Worm (Caenorhabditis elegans) whole organism, L4 larva: ENCODE data around the gene egl-38.

Source experiments
- T26A8.4 ChIP-seq: fragments of 200-800 bp; sonication (Bioruptor generic); IDR thresholded peaks from 2 replicates; pipeline ENCODE4 v1.3.6; 2022; ENCODE audit warnings: missing genetic modification characterization, missing compliant biosample characterization
- Y75B8A.6 ChIP-seq: fragments of 200-800 bp; sonication (Bioruptor generic); IDR thresholded peaks from 2 replicates; pipeline ENCODE4 v1.3.6; 2022; ENCODE audit warnings: missing genetic modification reagents, missing genetic modification characterization, missing compliant biosample characterization
- aha-1 ChIP-seq: fragments of 150-350 bp; peaks from one replicate; lab custom pipeline; 2014; ENCODE audit warnings: missing biosample characterization, missing genetic modification characterization
- ceh-44 ChIP-seq: fragments of 200-800 bp; sonication (Bioruptor generic); IDR thresholded peaks from 2 replicates; pipeline ENCODE4 v1.3.6; 2022; ENCODE audit warnings: missing genetic modification reagents, missing genetic modification characterization, missing compliant biosample characterization
- ceh-82 ChIP-seq: sonication (generic microtip); optimal IDR thresholded peaks from 2 replicates; lab custom pipeline; 2017; ENCODE audit warnings: missing biosample characterization, missing genetic modification characterization
- cey-2 ChIP-seq: sonication (generic microtip); optimal IDR thresholded peaks from 3 replicates; lab custom pipeline; 2017; ENCODE audit warnings: missing genetic modification characterization, mild to moderate bottlenecking, missing compliant biosample characterization, antibody characterized with exemption, borderline replicate concordance; ENCODE audit not compliant: insufficient read depth
- ctbp-1 ChIP-seq: fragments of 200-800 bp; sonication (Bioruptor generic); IDR thresholded peaks from 2 replicates; pipeline ENCODE4 v1.3.6; 2022; ENCODE audit warnings: missing genetic modification reagents, missing genetic modification characterization, missing compliant biosample characterization
- daf-12 ChIP-seq: fragments of 150-350 bp; optimal IDR thresholded peaks from 2 replicates; lab custom pipeline; 2014; ENCODE audit warnings: missing biosample characterization, missing genetic modification reagents, missing genetic modification characterization
- dmd-6 ChIP-seq: fragments of 200-800 bp; sonication (Bioruptor generic); IDR thresholded peaks from 2 replicates; pipeline ENCODE4 v1.3.6; 2022; ENCODE audit warnings: missing genetic modification reagents, missing genetic modification characterization, missing compliant biosample characterization
- dmd-8 ChIP-seq: fragments of 200-800 bp; sonication (Bioruptor generic); IDR thresholded peaks from 2 replicates; pipeline ENCODE4 v1.3.6; 2022; ENCODE audit warnings: missing genetic modification characterization, missing compliant biosample characterization
- egl-27 ChIP-seq: sonication (generic microtip); optimal IDR thresholded peaks from 3 replicates; lab custom pipeline; 2017; ENCODE audit warnings: missing biosample characterization, missing genetic modification reagents, missing genetic modification characterization
- fkh-10 ChIP-seq: fragments of 150-350 bp; optimal IDR thresholded peaks from 2 replicates; lab custom pipeline; 2014; ENCODE audit warnings: missing biosample characterization, missing genetic modification reagents, missing genetic modification characterization
- gei-8 ChIP-seq: fragments of 200-800 bp; sonication (Bioruptor generic); optimal IDR thresholded peaks from 2 replicates; lab custom pipeline; 2018; ENCODE audit warnings: mild to moderate bottlenecking, missing genetic modification characterization, missing compliant biosample characterization
- hif-1 ChIP-seq, 2 experiments: sonication (generic microtip); optimal IDR thresholded peaks; 2 replicates each; lab custom pipeline; 2016 to 2017; ENCODE audit warnings: missing compliant biosample characterization in 2 of 2, missing genetic modification characterization in 2 of 2, missing genetic modification reagents in 2 of 2, missing genotype in 2 of 2, mild to moderate bottlenecking in 1 of 2
- hlh-30 ChIP-seq: sonication (generic microtip); optimal IDR thresholded peaks from 2 replicates; lab custom pipeline; 2017; ENCODE audit warnings: antibody characterized with exemption, mild to moderate bottlenecking, missing genetic modification characterization, missing compliant biosample characterization; ENCODE audit not compliant: insufficient read depth
- jun-1 ChIP-seq: fragments of 150-350 bp; optimal IDR thresholded peaks from 2 replicates; lab custom pipeline; 2014; ENCODE audit warnings: missing biosample characterization, missing genetic modification reagents, missing genetic modification characterization
- lin-38 ChIP-seq: fragments of 200-800 bp; sonication (Bioruptor generic); IDR thresholded peaks from 2 replicates; pipeline ENCODE4 v1.3.6; 2022; ENCODE audit warnings: missing genetic modification reagents, missing genetic modification characterization, missing compliant biosample characterization
- lsy-2 ChIP-seq, 2 experiments: fragments of 150-350 bp in 1 of 2; sonication (generic microtip) in 1 of 2; optimal IDR thresholded peaks; 2 replicates each; lab custom pipeline; 2014 to 2017; ENCODE audit warnings: missing biosample characterization in 2 of 2, missing genetic modification characterization in 2 of 2
- madf-9 ChIP-seq: fragments of 200-800 bp; sonication (Bioruptor generic); conservative IDR thresholded peaks from 2 replicates; pipeline ENCODE4 v1.3.6; 2022; ENCODE audit warnings: missing genetic modification reagents, missing genetic modification characterization, missing compliant biosample characterization
- mdl-1 ChIP-seq, 2 experiments: fragments of 150-350 bp in 1 of 2; sonication (generic microtip) in 1 of 2; optimal IDR thresholded peaks; 2 replicates each; lab custom pipeline; 2014 to 2017; ENCODE audit warnings: missing biosample characterization in 2 of 2, missing genetic modification characterization in 2 of 2
- mep-1 ChIP-seq: fragments of 150-350 bp; sonication (generic microtip); optimal IDR thresholded peaks from 3 replicates; lab custom pipeline; 2014; ENCODE audit warnings: missing biosample characterization, missing genetic modification characterization
- mxl-2 ChIP-seq: fragments of 200-800 bp; sonication (Bioruptor generic); conservative IDR thresholded peaks from 2 replicates; pipeline ENCODE4 v1.3.6; 2022; ENCODE audit warnings: missing genetic modification reagents, missing genetic modification characterization, missing compliant biosample characterization
- mxl-3 ChIP-seq: fragments of 200-800 bp; sonication (Bioruptor generic); optimal IDR thresholded peaks from 2 replicates; lab custom pipeline; 2018; ENCODE audit warnings: mild to moderate bottlenecking, missing genetic modification characterization, missing compliant biosample characterization
- nhr-237 ChIP-seq: sonication (generic microtip); optimal IDR thresholded peaks from 2 replicates; lab custom pipeline; 2017; ENCODE audit warnings: missing biosample characterization, missing genetic modification characterization
- nhr-25 ChIP-seq: sonication (generic microtip); optimal IDR thresholded peaks from 2 replicates; lab custom pipeline; 2017; ENCODE audit warnings: missing genetic modification characterization, mild to moderate bottlenecking, missing compliant biosample characterization, antibody characterized with exemption, moderate library complexity, borderline replicate concordance; ENCODE audit not compliant: insufficient read depth
- nhr-28 ChIP-seq: fragments of 150-350 bp; optimal IDR thresholded peaks from 2 replicates; lab custom pipeline; 2014; ENCODE audit warnings: missing biosample characterization, missing genetic modification characterization
- nhr-42 ChIP-seq: fragments of 200-800 bp; sonication (Bioruptor generic); IDR thresholded peaks from 2 replicates; pipeline ENCODE4 v1.3.6; 2022; ENCODE audit warnings: missing genetic modification characterization, missing compliant biosample characterization
- nhr-6 ChIP-seq: fragments of 150-350 bp; optimal IDR thresholded peaks from 2 replicates; lab custom pipeline; 2014; ENCODE audit warnings: missing biosample characterization, missing genetic modification characterization
- pqm-1 ChIP-seq: sonication (generic microtip); optimal IDR thresholded peaks from 2 replicates; lab custom pipeline; 2017; ENCODE audit warnings: missing biosample characterization, missing genetic modification characterization
- rbr-2 ChIP-seq: sonication (generic microtip); optimal IDR thresholded peaks from 2 replicates; lab custom pipeline; 2016; ENCODE audit warnings: missing genotype, missing genetic modification characterization, missing compliant biosample characterization
- saeg-2 ChIP-seq: fragments of 200-800 bp; sonication (Bioruptor generic); IDR thresholded peaks from 2 replicates; pipeline ENCODE4 v1.3.6; 2022; ENCODE audit warnings: missing genetic modification reagents, missing genetic modification characterization, missing compliant biosample characterization
- sdz-12 ChIP-seq: fragments of 200-800 bp; sonication (Bioruptor generic); optimal IDR thresholded peaks from 2 replicates; lab custom pipeline; 2018; ENCODE audit warnings: mild to moderate bottlenecking, missing genetic modification characterization, missing compliant biosample characterization
- snpc-1.2 ChIP-seq: fragments of 200-800 bp; sonication (Bioruptor generic); IDR thresholded peaks from 2 replicates; pipeline ENCODE4 v1.3.6; 2022; ENCODE audit warnings: missing genetic modification reagents, missing genetic modification characterization, missing compliant biosample characterization
- snpc-4 ChIP-seq: fragments of 150-350 bp; optimal IDR thresholded peaks from 2 replicates; lab custom pipeline; 2014; ENCODE audit warnings: missing biosample characterization, missing genetic modification characterization
- tag-97 ChIP-seq: fragments of 200-800 bp; sonication (Bioruptor generic); IDR thresholded peaks from 2 replicates; pipeline ENCODE4 v1.3.6; 2022; ENCODE audit warnings: missing genetic modification characterization, missing compliant biosample characterization
- unc-62 ChIP-seq, 3 experiments: fragments of 150-350 bp in 1 of 3; sonication (generic microtip); optimal IDR thresholded peaks in 2 of 3; peaks in 1 of 3; 1 replicate in 1 of 3; 2 replicates in 2 of 3; lab custom pipeline; 2014 to 2017; ENCODE audit warnings: missing biosample characterization in 3 of 3, missing genetic modification characterization in 3 of 3, missing genetic modification reagents in 3 of 3, missing genotype in 1 of 3
- vab-7 ChIP-seq: fragments of 200-800 bp; sonication (Bioruptor generic); IDR thresholded peaks from 2 replicates; pipeline ENCODE4 v1.3.6; 2022; ENCODE audit warnings: missing genetic modification reagents, missing genetic modification characterization, missing compliant biosample characterization
- zfp-3 ChIP-seq: fragments of 200-800 bp; sonication (Bioruptor generic); conservative IDR thresholded peaks from 2 replicates; pipeline ENCODE4 v1.3.6; 2022; ENCODE audit warnings: missing genetic modification reagents, missing genetic modification characterization, missing compliant biosample characterization
- zip-2 ChIP-seq: fragments of 150-350 bp; optimal IDR thresholded peaks from 2 replicates; lab custom pipeline; 2014; ENCODE audit warnings: missing biosample characterization, missing genetic modification characterization

The egl-38 gene

DNA sequence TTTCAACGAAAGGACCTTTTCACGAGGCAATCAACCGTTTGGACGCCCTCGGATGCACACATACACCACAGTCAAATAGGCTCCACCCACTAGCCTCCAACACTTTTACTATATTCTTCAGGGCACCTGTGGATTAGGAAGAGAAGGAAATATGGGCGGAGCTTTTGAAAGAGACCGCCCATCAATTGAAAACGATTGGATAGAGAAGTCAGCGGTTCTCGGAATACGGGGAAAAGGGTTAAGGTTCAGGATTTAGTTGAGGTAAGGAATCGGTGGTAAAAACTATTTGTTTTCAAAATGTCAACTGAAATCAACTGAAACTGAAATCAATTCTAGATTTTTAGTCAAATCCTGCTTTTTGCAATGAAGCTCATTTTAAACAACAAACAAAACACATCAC lies at the start of gene egl-38:
Gene egl-38, minus strand, starts transcription at position 101 of the 400 bp plus-strand sequence.
- TF ChIP-seq snpc-4 (tag; lab: Kevin White, UChicago) (no peak), tag-97 (GFP tag; lab: Robert Waterston, UW) (no peak), jun-1 (tag; lab: Kevin White, UChicago) (no peak), vab-7 (no peak), T26A8.4 (GFP tag; lab: Robert Waterston, UW) (no peak)

DNA sequence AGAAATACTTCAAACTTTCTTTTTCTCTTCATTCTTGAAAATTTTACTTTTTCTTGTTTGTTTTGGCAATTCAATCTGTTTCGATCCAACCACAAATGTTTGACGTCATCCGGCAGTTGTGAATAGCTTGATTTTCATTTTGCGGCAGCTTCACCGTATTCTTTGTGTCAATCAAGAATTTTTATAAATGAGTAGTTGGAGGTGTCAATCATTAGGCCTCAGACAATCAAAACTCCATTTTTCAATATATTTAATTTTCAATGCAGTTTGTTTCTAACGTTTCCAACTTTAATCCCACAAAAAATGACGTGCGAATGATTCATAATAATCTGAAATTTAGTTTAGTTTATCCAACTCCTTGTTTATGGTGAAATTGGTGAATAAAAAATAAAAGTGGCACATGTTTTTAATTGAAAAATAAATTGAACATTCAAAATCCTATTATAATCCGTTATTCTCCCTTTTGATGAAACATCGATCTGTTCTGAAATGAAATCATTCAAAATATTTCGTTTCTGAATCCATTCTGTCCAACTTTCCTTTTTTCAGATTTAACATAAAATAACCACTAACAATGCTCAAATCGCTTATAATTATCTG lies 47.3 kb upstream of the egl-38 start, which contains the start of gene ttr-53:
Gene ttr-53, plus strand, starts transcription at position 550 of the 600 bp plus-strand sequence.
- no peak for TF ChIP-seq hlh-30 (tag; lab: Kevin White, UChicago)
- TF ChIP-seq ceh-44 (GFP tag; lab: Robert Waterston, UW), result no peak
- peak; percentile 30 for TF ChIP-seq aha-1 (tag; lab: Kevin White, UChicago)
- TF ChIP-seq dmd-6 (GFP tag; lab: Robert Waterston, UW), result 0 out of 2 replicates have a peak, but pooled peaks have one; percentile 11
- TF ChIP-seq Y75B8A.6 (GFP tag; lab: Robert Waterston, UW), result no peak
- TF ChIP-seq sdz-12 (GFP tag; lab: Kevin White, UChicago), result no peak
- TF ChIP-seq nhr-237 (tag; lab: Kevin White, UChicago), result no peak
- no peak for TF ChIP-seq fkh-10 (GFP tag; lab: Kevin White, UChicago)
- no peak for TF ChIP-seq daf-12 (tag; lab: Kevin White, UChicago)
- TF ChIP-seq pqm-1 (tag; lab: Kevin White, UChicago), result no peak

DNA sequence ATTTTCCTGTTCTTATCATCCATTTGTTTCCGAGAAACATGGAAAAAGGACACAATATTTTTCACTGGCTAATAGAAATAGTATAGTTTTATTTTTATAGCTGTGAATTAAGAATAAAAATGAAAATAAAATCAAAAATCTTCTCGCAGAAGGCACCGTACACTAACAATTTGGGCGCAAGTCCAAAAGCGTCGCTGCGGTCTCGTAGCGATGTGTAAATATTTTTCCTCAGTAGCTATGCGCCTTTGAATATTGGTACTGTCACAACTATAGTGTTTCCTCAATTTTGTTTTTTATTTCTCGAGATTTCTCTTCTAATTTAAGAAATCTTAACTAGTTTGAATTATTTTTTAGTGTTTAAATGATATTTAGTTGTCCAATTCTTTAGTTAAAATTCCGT lies 46.7 kb upstream of the egl-38 start:
- TF ChIP-seq hif-1 (tag; optimal IDR thresholded peaks at IDR 0.05; lab: Kevin White, UChicago) (no peak), mxl-3 (GFP tag; lab: Kevin White, UChicago) (no peak), mdl-1 (tag; optimal IDR thresholded peaks at IDR 0.05; lab: Kevin White, UChicago) (no peak), snpc-1.2 (GFP tag; lab: Robert Waterston, UW) (peak; percentile 63; the same call in 1 of the 2 replicates), saeg-2 (GFP tag; lab: Robert Waterston, UW) (no peak), ceh-82 (no peak)

DNA sequence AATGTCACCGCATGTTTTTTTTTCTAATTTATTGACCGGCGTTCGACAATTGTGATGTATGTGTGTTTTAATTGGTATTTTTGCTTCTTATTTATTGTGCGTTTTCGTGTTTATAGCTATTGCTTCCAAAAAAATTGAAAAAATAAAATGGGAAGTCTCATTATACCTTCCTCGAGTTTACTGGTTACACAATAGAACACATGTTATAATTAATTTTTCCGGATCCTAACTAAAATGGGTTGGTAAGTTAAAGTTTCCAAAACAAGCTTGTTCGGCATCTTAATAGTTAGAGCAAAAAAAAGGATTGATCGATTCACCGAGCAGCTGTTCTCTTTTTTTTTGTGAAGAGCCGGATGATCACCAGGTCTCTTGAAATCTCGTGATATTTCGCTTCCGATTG lies 45.2 kb upstream of the egl-38 start, which contains the start of gene ttr-54:
Gene ttr-54, plus strand, starts transcription at position 301 of the 400 bp plus-strand sequence.
- TF ChIP-seq mxl-2 (GFP tag; lab: Robert Waterston, UW) (no peak), zip-2 (tag; lab: Kevin White, UChicago) (no peak), gei-8 (GFP tag; lab: Kevin White, UChicago) (no peak), nhr-25 (tag; lab: Kevin White, UChicago) (no peak), madf-9 (GFP tag; lab: Robert Waterston, UW) (no peak), hlh-30 (tag; lab: Kevin White, UChicago) (peak; percentile 10)

- TF ChIP-seq unc-62 (GFP tag; optimal IDR thresholded peaks at IDR 0.05 in 1 of 2; lab: Kevin White, UChicago) (peak in 1 of 2 experiments; percentile 95), unc-62 (tag; optimal IDR thresholded peaks at IDR 0.05; lab: Kevin White, UChicago) (no peak), nhr-28 (tag; lab: Kevin White, UChicago) (no peak)
These were observed 43.2 kb upstream of the egl-38 start for ce11 chrIV:10153479-10153878.

- TF ChIP-seq T26A8.4 (GFP tag; lab: Robert Waterston, UW) (no peak), mxl-3 (GFP tag; lab: Kevin White, UChicago) (peak; percentile 11), dmd-8 (GFP tag; lab: Robert Waterston, UW) (no peak), nhr-28 (tag; lab: Kevin White, UChicago) (peak; percentile 28), lin-38 (GFP tag; lab: Robert Waterston, UW) (peak; percentile 39; the same call in 1 of the 2 replicates), cey-2 (tag; lab: Kevin White, UChicago) (no peak), mep-1 (tag; lab: Kevin White, UChicago) (peak; percentile 42), ctbp-1 (0 out of 2 replicates have a peak, but pooled peaks have one; percentile 16), egl-27 (no peak), rbr-2 (tag; lab: Kevin White, UChicago) (peak; percentile 19), zfp-3 (no peak), nhr-6 (tag; lab: Kevin White, UChicago) (peak; percentile 28), nhr-42 (no peak), lsy-2 (tag; optimal IDR thresholded peaks at IDR 0.05; lab: Kevin White, UChicago) (peak in 1 of 2 experiments; percentile 96)
These were observed 41.2 kb upstream of the egl-38 start, which contains the start of gene copg-1 for ce11 chrIV:10151439-10151997. Gene copg-1 (plus strand): TSS chrIV:10151947.
